Fruit fly (Drosophila melanogaster) whole organism, adult: Measurements from ENCODE around the gene CG11693.

Source experiments
- CG14711 ChIP-seq: fragments of 200-800 bp; sonication (Bioruptor generic); optimal IDR thresholded peaks from 2 replicates; lab custom pipeline; 2018; ENCODE audit warnings: missing biosample characterization, mild to moderate bottlenecking, missing genetic modification characterization, moderate library complexity
- CG1620 ChIP-seq: fragments of 200-800 bp; sonication (Bioruptor generic); optimal IDR thresholded peaks from 2 replicates; lab custom pipeline; 2016; ENCODE audit warnings: missing biosample characterization, missing genetic modification characterization
- CG33017 ChIP-seq: fragments of 200-800 bp; sonication (Bioruptor generic); optimal IDR thresholded peaks from 2 replicates; lab custom pipeline; 2018; ENCODE audit warnings: missing biosample characterization, mild to moderate bottlenecking, missing genetic modification characterization, moderate library complexity
- Hr96 ChIP-seq: fragments of 200-800 bp; sonication (Bioruptor generic); optimal IDR thresholded peaks from 2 replicates; lab custom pipeline; 2016; ENCODE audit warnings: missing biosample characterization, missing genetic modification characterization

DNA sequence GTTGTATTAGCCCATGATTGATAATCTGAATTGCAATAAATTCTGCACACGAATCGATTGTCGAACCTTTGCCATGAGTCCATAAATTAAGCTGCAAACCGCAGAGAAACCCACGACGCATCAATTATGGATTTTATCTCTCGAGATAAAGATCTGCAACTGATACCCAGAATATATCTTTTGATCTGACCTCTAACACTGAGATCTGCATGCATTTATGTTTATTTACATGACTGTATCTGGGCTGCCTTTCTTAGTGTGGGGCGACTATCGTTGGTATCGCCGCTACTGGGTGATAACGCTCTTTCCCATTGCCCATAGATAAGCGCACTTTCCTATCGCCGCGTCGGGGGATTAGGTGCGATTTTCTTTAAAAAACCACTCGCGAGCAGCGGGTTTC, 6.6 kb upstream of the CG11693 start, which contains the start of gene Ctr1B:
- TF ChIP-seq CG33017 = no peak
- no peak for TF ChIP-seq Hr96 (GFP tag; lab: Kevin White, UChicago)
- no peak for TF ChIP-seq CG14711 (tag; lab: Kevin White, UChicago)
- TF ChIP-seq CG1620 (GFP tag; lab: Kevin White, UChicago) = no peak
